Fruit fly (Drosophila melanogaster) whole organism, embryonic: Measurements from ENCODE around the gene Rab7.

Source experiments
- Adf1 ChIP-seq: fragments of 200-800 bp; sonication (Bioruptor generic); IDR thresholded peaks from 2 replicates; pipeline ENCODE4 v1.3.6; 2022; ENCODE audit warnings: missing biosample characterization, missing genetic modification characterization
- B-H1 ChIP-seq: fragments of 200-800 bp; sonication (Bioruptor generic); IDR thresholded peaks from 3 replicates; pipeline ENCODE4 v1.3.6; 2022; ENCODE audit warnings: missing biosample characterization, missing genetic modification characterization
- B-H2 ChIP-seq: fragments of 200-800 bp; sonication (Bioruptor generic); optimal IDR thresholded peaks from 2 replicates; lab custom pipeline; 2018; ENCODE audit warnings: missing biosample characterization, mild to moderate bottlenecking, missing genetic modification characterization
- Blimp-1 ChIP-seq: fragments of 200-800 bp; sonication (Bioruptor generic); optimal IDR thresholded peaks from 3 replicates; lab custom pipeline; 2018; ENCODE audit warnings: missing biosample characterization, missing genetic modification characterization, mild to moderate bottlenecking, moderate library complexity, missing genetic modification reagents
- CG12219 ChIP-seq: fragments of 200-800 bp; sonication (Bioruptor generic); optimal IDR thresholded peaks from 3 replicates; lab custom pipeline; 2018; ENCODE audit warnings: missing biosample characterization, mild to moderate bottlenecking, missing genetic modification characterization
- CG12942 ChIP-seq: fragments of 200-800 bp; sonication (Bioruptor generic); optimal IDR thresholded peaks from 3 replicates; lab custom pipeline; 2016; ENCODE audit warnings: missing biosample characterization, missing genetic modification characterization
- CG15514 ChIP-seq: fragments of 200-800 bp; sonication (Bioruptor generic); optimal IDR thresholded peaks from 3 replicates; lab custom pipeline; 2017; ENCODE audit warnings: missing biosample characterization, missing genetic modification characterization, mild to moderate bottlenecking, moderate library complexity, missing genetic modification reagents
- CG16779 ChIP-seq: fragments of 200-800 bp; sonication (Bioruptor generic); IDR thresholded peaks from 2 replicates; pipeline ENCODE4 v1.3.6; 2022; ENCODE audit warnings: missing biosample characterization, missing genetic modification characterization
- CG18011 ChIP-seq: fragments of 200-800 bp; sonication (Bioruptor generic); optimal IDR thresholded peaks from 2 replicates; lab custom pipeline; 2017; ENCODE audit warnings: missing biosample characterization, missing genetic modification characterization, mild to moderate bottlenecking, moderate library complexity, missing genotype
- CG18764 ChIP-seq: fragments of 200-800 bp; sonication (Bioruptor generic); optimal IDR thresholded peaks from 3 replicates; lab custom pipeline; 2016; ENCODE audit warnings: missing biosample characterization, missing genetic modification characterization
- CG31365 ChIP-seq: fragments of 200-800 bp; sonication (Bioruptor generic); optimal IDR thresholded peaks from 2 replicates; lab custom pipeline; 2018; ENCODE audit warnings: missing biosample characterization, mild to moderate bottlenecking, missing genetic modification characterization
- CG33213 ChIP-seq: fragments of 200-800 bp; sonication (Bioruptor generic); optimal IDR thresholded peaks from 3 replicates; lab custom pipeline; 2016; ENCODE audit warnings: missing biosample characterization, missing genetic modification characterization
- CG4404 ChIP-seq: fragments of 200-800 bp; sonication (Bioruptor generic); IDR thresholded peaks from 2 replicates; pipeline ENCODE4 v1.3.6; 2022; ENCODE audit warnings: missing biosample characterization, missing genetic modification characterization
- CG5953 ChIP-seq: fragments of 200-800 bp; sonication (Bioruptor generic); IDR thresholded peaks from 2 replicates; pipeline ENCODE4 v1.3.6; 2022; ENCODE audit warnings: missing biosample characterization, missing genetic modification characterization
- CG6854 ChIP-seq: fragments of 200-800 bp; sonication (Bioruptor generic); optimal IDR thresholded peaks from 3 replicates; lab custom pipeline; 2017; ENCODE audit warnings: missing biosample characterization, mild to moderate bottlenecking, missing genetic modification characterization
- CHES-1-like ChIP-seq: fragments of 200-800 bp; sonication (Bioruptor generic); optimal IDR thresholded peaks from 2 replicates; lab custom pipeline; 2016; ENCODE audit warnings: missing biosample characterization, missing genetic modification characterization
- D19B ChIP-seq: fragments of 200-800 bp; sonication (Bioruptor generic); optimal IDR thresholded peaks from 2 replicates; lab custom pipeline; 2017; ENCODE audit warnings: missing biosample characterization, mild to moderate bottlenecking, missing genetic modification characterization
- Dek ChIP-seq: fragments of 200-800 bp; sonication (Bioruptor generic); optimal IDR thresholded peaks from 3 replicates; lab custom pipeline; 2019; ENCODE audit warnings: missing biosample characterization, mild to moderate bottlenecking, missing genetic modification characterization, moderate library complexity
- Dll ChIP-seq: fragments of 200-800 bp; sonication (Bioruptor generic); IDR thresholded peaks from 4 replicates; pipeline ENCODE4 v1.3.6; 2022; ENCODE audit warnings: missing biosample characterization, missing genetic modification characterization; ENCODE audit not compliant: partially characterized antibody
- Ets65A ChIP-seq: fragments of 200-800 bp; sonication (Bioruptor generic); peaks from one replicate; lab custom pipeline; 2016; ENCODE audit warnings: missing biosample characterization, missing genetic modification characterization
- Hand ChIP-seq: fragments of 200-800 bp; sonication (Bioruptor generic); optimal IDR thresholded peaks from 2 replicates; lab custom pipeline; 2017; ENCODE audit warnings: mild to moderate bottlenecking, missing biosample characterization, missing genetic modification reagents, missing genetic modification characterization
- Hey ChIP-seq: fragments of 200-800 bp; sonication (Bioruptor generic); optimal IDR thresholded peaks from 3 replicates; lab custom pipeline; 2018; ENCODE audit warnings: missing biosample characterization, mild to moderate bottlenecking, missing genetic modification characterization
- Med ChIP-seq: fragments of 200-800 bp; sonication (Bioruptor generic); peaks from one replicate; lab custom pipeline; 2016; ENCODE audit warnings: missing biosample characterization, missing genetic modification characterization, mild to moderate bottlenecking, inconsistent platforms, moderate library complexity
- Meics ChIP-seq: fragments of 200-800 bp; sonication (Bioruptor generic); optimal IDR thresholded peaks from 2 replicates; lab custom pipeline; 2017; ENCODE audit warnings: missing biosample characterization, mild to moderate bottlenecking, missing genetic modification characterization
- Oaz ChIP-seq: fragments of 200-800 bp; sonication (Bioruptor generic); IDR thresholded peaks from 2 replicates; pipeline ENCODE4 v1.3.6; 2022; ENCODE audit warnings: missing biosample characterization, missing genetic modification characterization
- Pdp1 ChIP-seq, 2 experiments: fragments of 200-800 bp; sonication (Bioruptor generic); optimal IDR thresholded peaks; 3 replicates each; lab custom pipeline; 2016; ENCODE audit warnings: missing biosample characterization in 2 of 2, missing genetic modification characterization in 2 of 2, mild to moderate bottlenecking in 1 of 2, moderate library complexity in 1 of 2
- Poxn ChIP-seq: fragments of 200-800 bp; sonication (Bioruptor generic); IDR thresholded peaks from 2 replicates; pipeline ENCODE4 v1.3.6; 2022; ENCODE audit warnings: missing biosample characterization, missing genetic modification characterization
- amos ChIP-seq: fragments of 200-800 bp; sonication (Bioruptor generic); IDR thresholded peaks from 2 replicates; pipeline ENCODE4 v1.3.6; 2022; ENCODE audit warnings: missing biosample characterization, missing genetic modification characterization; ENCODE audit not compliant: partially characterized antibody
- bsh ChIP-seq, 2 experiments: fragments of 200-800 bp; sonication (Bioruptor generic); optimal IDR thresholded peaks; 2 replicates each; lab custom pipeline; 2017 to 2018; ENCODE audit warnings: mild to moderate bottlenecking in 2 of 2, missing biosample characterization in 2 of 2, missing genetic modification characterization in 2 of 2, moderate library complexity in 1 of 2
- dmrt11E ChIP-seq: fragments of 200-800 bp; sonication (Bioruptor generic); optimal IDR thresholded peaks from 3 replicates; lab custom pipeline; 2018; ENCODE audit warnings: missing biosample characterization, mild to moderate bottlenecking, missing genetic modification characterization, moderate library complexity
- eve ChIP-seq, 2 experiments: fragments of >200 bp; optimal IDR thresholded peaks; 2 replicates each; lab custom pipeline; 2017; ENCODE audit warnings: missing biosample characterization in 2 of 2, missing genetic modification characterization in 2 of 2
- gcm ChIP-seq: fragments of 200-800 bp; sonication (Bioruptor generic); optimal IDR thresholded peaks from 2 replicates; lab custom pipeline; 2019; ENCODE audit warnings: missing biosample characterization, mild to moderate bottlenecking, missing genetic modification characterization, moderate library complexity
- her ChIP-seq: fragments of 200-800 bp; sonication (Bioruptor generic); optimal IDR thresholded peaks from 2 replicates; lab custom pipeline; 2016; ENCODE audit warnings: missing biosample characterization, missing genetic modification characterization
- mam ChIP-seq: fragments of 200-800 bp; sonication (Bioruptor generic); optimal IDR thresholded peaks from 3 replicates; lab custom pipeline; 2016; ENCODE audit warnings: missing biosample characterization, missing genetic modification characterization
- nerfin-2 ChIP-seq: fragments of 200-800 bp; sonication (Bioruptor generic); IDR thresholded peaks from 2 replicates; pipeline ENCODE4 v1.3.6; 2022; ENCODE audit warnings: missing biosample characterization, missing genetic modification characterization; ENCODE audit not compliant: partially characterized antibody
- pnt ChIP-seq: fragments of 200-800 bp; sonication (Bioruptor generic); optimal IDR thresholded peaks from 3 replicates; lab custom pipeline; 2016; ENCODE audit warnings: missing biosample characterization, missing genetic modification characterization
- sc ChIP-seq, 3 experiments: fragments of >200 bp in 2 of 3; fragments of 200-800 bp in 1 of 3; sonication (Bioruptor generic) in 1 of 3; optimal IDR thresholded peaks; 2 replicates in 2 of 3; 3 replicates in 1 of 3; lab custom pipeline; 2017; ENCODE audit warnings: mild to moderate bottlenecking in 1 of 3, missing biosample characterization in 1 of 3, missing genetic modification characterization in 1 of 3, missing genetic modification reagents in 1 of 3
- sd ChIP-seq: fragments of 200-800 bp; sonication (Bioruptor generic); optimal IDR thresholded peaks from 3 replicates; lab custom pipeline; 2018; ENCODE audit warnings: missing biosample characterization, mild to moderate bottlenecking, missing genetic modification characterization, moderate library complexity
- sim ChIP-seq: fragments of 200-800 bp; sonication (Bioruptor generic); IDR thresholded peaks from 2 replicates; pipeline ENCODE4 v1.3.6; 2022; ENCODE audit warnings: missing biosample characterization, missing genetic modification characterization
- sob ChIP-seq: fragments of 200-800 bp; sonication (Bioruptor generic); IDR thresholded peaks from 2 replicates; pipeline ENCODE4 v1.3.6; 2022; ENCODE audit warnings: missing biosample characterization, missing genetic modification characterization
- trem ChIP-seq: fragments of 200-800 bp; optimal IDR thresholded peaks from 3 replicates; lab custom pipeline; 2019; ENCODE audit warnings: missing biosample characterization, mild to moderate bottlenecking, missing genetic modification characterization, moderate library complexity
- zfh2 ChIP-seq: fragments of 200-800 bp; sonication (Bioruptor generic); optimal IDR thresholded peaks from 2 replicates; lab custom pipeline; 2016; ENCODE audit warnings: missing biosample characterization, missing genetic modification characterization

Rab7 gene

DNA sequence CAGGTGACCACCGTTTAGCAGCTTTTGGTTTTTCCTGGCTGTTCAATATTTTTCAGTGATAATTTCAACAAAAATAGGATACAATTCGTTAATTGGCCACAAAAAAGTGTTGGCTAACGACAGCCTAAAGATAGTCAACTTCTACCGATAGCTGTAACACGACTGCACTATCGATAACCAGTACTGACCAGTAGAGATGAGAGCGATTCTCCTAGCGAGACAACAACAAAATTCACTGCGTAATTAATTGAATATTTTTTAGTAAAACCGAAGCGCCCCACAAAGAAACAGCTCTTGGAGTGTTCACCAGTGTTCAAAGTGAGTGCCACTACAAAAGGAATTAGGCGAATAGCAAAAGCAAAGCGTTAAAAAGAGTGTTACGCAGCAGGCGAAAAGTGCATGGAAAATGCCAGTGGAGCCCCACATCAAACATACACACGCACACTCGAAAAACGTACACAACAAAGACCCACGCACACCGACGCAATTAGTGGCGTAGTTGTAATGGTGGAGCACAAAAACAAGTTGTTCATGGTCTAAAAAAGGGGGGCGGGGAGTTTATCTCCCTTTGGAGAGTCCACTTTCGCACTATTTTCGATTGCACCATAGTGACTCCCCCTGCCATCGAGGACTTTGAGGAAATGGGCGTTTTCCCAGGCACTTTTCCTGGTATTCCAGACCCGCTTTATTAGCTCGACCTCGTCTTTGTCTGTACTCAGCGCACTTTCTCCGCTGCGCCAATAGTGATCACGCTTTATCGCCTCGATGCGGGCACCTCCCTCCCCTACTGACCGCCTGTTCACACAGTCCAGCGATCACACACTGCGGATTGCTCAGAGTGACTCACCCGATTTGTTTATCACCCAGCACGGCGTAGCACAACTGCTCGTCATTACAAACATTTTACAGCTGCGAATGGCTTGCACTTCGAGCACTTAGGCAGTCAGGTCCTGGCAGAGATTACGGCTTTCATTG is at the start of gene Rab7, which contains the start of gene Epp (continued):
- TF ChIP-seq CG16779 (GFP tag; lab: Robert Waterston, UW) (no peak), sc (optimal IDR thresholded peaks at IDR 0.05; lab: Kevin White, UChicago) (no peak), sc (GFP tag; optimal IDR thresholded peaks at IDR 0.05; lab: Kevin White, UChicago) (no peak), trem (peak; percentile 54), sim (GFP tag; lab: Robert Waterston, UW) (no peak), Blimp-1 (GFP tag; lab: Kevin White, UChicago) (peak; percentile 53), CG4404 (GFP tag; lab: Robert Waterston, UW) (no peak), Pdp1 (GFP tag; optimal IDR thresholded peaks at IDR 0.05; lab: Kevin White, UChicago) (peak; percentile 50 to 89), her (GFP tag; lab: Kevin White, UChicago) (peak; percentile 59), bsh (GFP tag; optimal IDR thresholded peaks at IDR 0.05; lab: Kevin White, UChicago) (peak in 1 of 2 experiments; percentile 24), D19B (GFP tag; lab: Kevin White, UChicago) (no peak), mam (peak; percentile 53), Hand (no peak), sob (GFP tag; lab: Robert Waterston, UW) (peak; percentile 82), zfh2 (GFP tag; lab: Kevin White, UChicago) (peak; percentile 70)

DNA sequence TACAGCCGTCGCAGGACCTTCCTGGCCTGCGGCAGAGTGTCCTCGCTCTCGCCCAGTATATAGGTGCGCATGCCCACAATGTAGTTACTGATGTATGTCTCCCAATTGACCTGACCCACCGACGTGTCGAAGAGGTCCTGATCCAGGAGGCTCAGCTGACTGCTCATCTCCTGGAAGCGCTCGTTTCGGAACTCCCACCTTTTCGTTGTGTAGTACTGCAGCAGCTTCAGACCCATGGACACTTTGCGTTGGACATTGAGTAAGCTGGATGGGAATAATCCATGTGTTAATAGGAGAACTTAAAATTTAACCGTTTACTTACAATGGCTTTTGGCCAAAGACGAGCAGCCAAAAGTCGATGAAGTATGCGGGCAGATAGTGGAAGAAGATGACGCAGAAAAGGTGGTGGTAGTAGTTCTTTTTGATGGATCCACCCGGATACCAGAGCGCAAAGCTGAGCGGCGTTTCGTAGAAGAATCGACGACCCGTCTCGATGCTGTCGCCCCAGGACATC is 48.9 kb upstream of the Rab7 start:
- TF ChIP-seq Hey (tag; lab: Kevin White, UChicago): no peak
- no peak for TF ChIP-seq gcm (GFP tag; lab: Kevin White, UChicago)
- no peak for TF ChIP-seq CG16779 (GFP tag; lab: Robert Waterston, UW)
- no peak for TF ChIP-seq CG12219 (GFP tag; lab: Kevin White, UChicago)
- TF ChIP-seq Poxn (GFP tag; lab: Robert Waterston, UW): no peak
- no peak for TF ChIP-seq CG33213 (GFP tag; lab: Kevin White, UChicago)
- no peak for TF ChIP-seq CG12942 (GFP tag; lab: Kevin White, UChicago)
- no peak for TF ChIP-seq sd (tag; lab: Kevin White, UChicago)
- no peak for TF ChIP-seq Dll (GFP tag; lab: Robert Waterston, UW)
- TF ChIP-seq nerfin-2 (GFP tag; lab: Robert Waterston, UW): no peak
- no peak for TF ChIP-seq CG15514 (GFP tag; lab: Kevin White, UChicago)
- 0 out of 2 replicates have a peak, but pooled peaks have one; percentile 9 for TF ChIP-seq Oaz (GFP tag; lab: Robert Waterston, UW)
- TF ChIP-seq CG6854 (GFP tag; lab: Kevin White, UChicago): peak; percentile 29
- TF ChIP-seq Meics (GFP tag; lab: Kevin White, UChicago): no peak
- peak; percentile 50 for TF ChIP-seq Med (GFP tag; lab: Kevin White, UChicago)
- no peak for TF ChIP-seq CG18764 (GFP tag; lab: Kevin White, UChicago)
- TF ChIP-seq Ets65A: peak; percentile 92
- TF ChIP-seq CG31365 (tag; lab: Kevin White, UChicago): no peak
- TF ChIP-seq Dek (tag; lab: Kevin White, UChicago): no peak
- no peak for TF ChIP-seq CHES-1-like (GFP tag; lab: Kevin White, UChicago)
- TF ChIP-seq amos: no peak
- no peak for TF ChIP-seq CG18011
- 0 out of 2 replicates have a peak, but pooled peaks have one; percentile 37 for TF ChIP-seq CG5953 (GFP tag; lab: Robert Waterston, UW)
- TF ChIP-seq pnt: peak; percentile 25
- TF ChIP-seq dmrt11E (tag; lab: Kevin White, UChicago): no peak
- TF ChIP-seq B-H1 (GFP tag; lab: Robert Waterston, UW): no peak
- peak in 1 of 2 experiments; percentile 5 for TF ChIP-seq eve (GFP tag; optimal IDR thresholded peaks at IDR 0.05; lab: Kevin White, UChicago)
- no peak for TF ChIP-seq B-H2
- no peak for TF ChIP-seq Adf1 (GFP tag; lab: Robert Waterston, UW)
